Fruit fly (Drosophila melanogaster): ENCODE data around the gene btsz.

- TF ChIP-seq CG7101 (tag; optimal IDR thresholded peaks at IDR 0.05) (no peak), tj (GFP tag; optimal IDR thresholded peaks at IDR 0.05) (no peak), Clk (GFP tag; optimal IDR thresholded peaks at IDR 0.05) (no peak), cnc (optimal IDR thresholded peaks at IDR 0.05) (no peak)
Measured at dm6 chr3R:14846924-14847599, 28.2 kb downstream of the btsz start.
